Worm (Caenorhabditis elegans) whole organism, late embryonic: ENCODE data around the gene F23H12.7.

Experiments
- elt-2 ChIP-seq: sonication (generic microtip); optimal IDR thresholded peaks from 2 replicates; lab custom pipeline; 2016; ENCODE audit warnings: missing genetic modification reagents, missing genetic modification characterization, missing compliant biosample characterization
- hlh-30 ChIP-seq: sonication (generic microtip); optimal IDR thresholded peaks from 2 replicates; lab custom pipeline; 2017; ENCODE audit warnings: antibody characterized with exemption, missing genetic modification characterization, missing compliant biosample characterization; ENCODE audit not compliant: insufficient read depth
- nhr-11 ChIP-seq: fragments of 150-350 bp; optimal IDR thresholded peaks from 2 replicates; lab custom pipeline; 2014; ENCODE audit warnings: missing biosample characterization, missing genetic modification characterization
- pqm-1 ChIP-seq: sonication (generic microtip); optimal IDR thresholded peaks from 2 replicates; lab custom pipeline; 2016; ENCODE audit warnings: missing genetic modification characterization, missing compliant biosample characterization
- unc-42 ChIP-seq: sonication (generic microtip); optimal IDR thresholded peaks from 2 replicates; lab custom pipeline; 2016; ENCODE audit warnings: missing genotype, missing genetic modification characterization, missing compliant biosample characterization
- unc-86 ChIP-seq: sonication (generic microtip); optimal IDR thresholded peaks from 2 replicates; lab custom pipeline; 2016; ENCODE audit warnings: missing genetic modification characterization, missing compliant biosample characterization

DNA sequence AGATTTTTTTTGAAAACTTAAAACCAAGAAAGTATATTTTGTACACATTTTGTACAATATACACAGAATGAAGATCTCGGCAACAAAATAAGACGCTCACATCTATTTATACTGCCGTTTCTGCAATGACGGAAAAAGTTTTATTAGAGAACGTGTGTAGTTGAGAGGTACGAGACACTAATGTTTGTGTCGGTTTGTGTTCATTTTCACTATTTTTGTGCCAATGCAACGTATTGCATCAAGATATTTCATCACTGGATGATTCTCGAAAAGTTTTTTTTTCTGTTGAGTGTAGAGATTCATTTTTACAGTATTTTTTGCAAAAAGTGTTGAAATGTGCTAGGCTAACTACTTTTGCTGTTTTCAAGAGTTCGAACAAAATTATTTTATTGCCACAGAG is 37.5 kb downstream of the F23H12.7 start:
- TF ChIP-seq nhr-11 (tag; lab: Kevin White, UChicago) (no peak), elt-2 (no peak), unc-42 (tag; lab: Kevin White, UChicago) (no peak), hlh-30 (tag; lab: Kevin White, UChicago) (no peak), unc-86 (tag; lab: Kevin White, UChicago) (no peak), pqm-1 (no peak)
